Fruit fly (Drosophila melanogaster) whole organism, embryonic: Measurements from ENCODE around the gene P5CDh2.

Source experiments
- ATbp ChIP-seq: fragments of 200-800 bp; sonication (Bioruptor generic); optimal IDR thresholded peaks from 2 replicates; lab custom pipeline; 2017; ENCODE audit warnings: missing biosample characterization, mild to moderate bottlenecking, missing genetic modification characterization, missing genetic modification reagents
- Ada2b ChIP-seq: fragments of 200-800 bp; sonication (Bioruptor generic); IDR thresholded peaks from 2 replicates; pipeline ENCODE4 v1.3.6; 2022; ENCODE audit warnings: missing biosample characterization, missing genetic modification characterization
- Adf1 ChIP-seq: fragments of 200-800 bp; sonication (Bioruptor generic); IDR thresholded peaks from 2 replicates; pipeline ENCODE4 v1.3.6; 2022; ENCODE audit warnings: missing biosample characterization, missing genetic modification characterization
- Awh ChIP-seq: fragments of 200-800 bp; sonication (Bioruptor generic); IDR thresholded peaks from 2 replicates; pipeline ENCODE4, ENCODE4 v1.3.6; 2022; ENCODE audit warnings: missing biosample characterization, missing genetic modification characterization
- Blimp-1 ChIP-seq: fragments of 200-800 bp; sonication (Bioruptor generic); optimal IDR thresholded peaks from 3 replicates; lab custom pipeline; 2018; ENCODE audit warnings: missing biosample characterization, missing genetic modification characterization, mild to moderate bottlenecking, moderate library complexity, missing genetic modification reagents
- CG10147 ChIP-seq: fragments of 200-800 bp; sonication (Bioruptor generic); optimal IDR thresholded peaks from 2 replicates; lab custom pipeline; 2019; ENCODE audit warnings: missing biosample characterization, mild to moderate bottlenecking, missing genetic modification characterization, moderate library complexity
- CG10209 ChIP-seq: fragments of 200-800 bp; sonication (Bioruptor generic); optimal IDR thresholded peaks from 3 replicates; lab custom pipeline; 2017; ENCODE audit warnings: missing biosample characterization, mild to moderate bottlenecking, missing genetic modification characterization, missing genetic modification reagents
- CG12299 ChIP-seq: fragments of 200-800 bp; sonication (Bioruptor generic); optimal IDR thresholded peaks from 2 replicates; lab custom pipeline; 2018; ENCODE audit warnings: missing biosample characterization, mild to moderate bottlenecking, missing genetic modification characterization
- CG12942 ChIP-seq: fragments of 200-800 bp; sonication (Bioruptor generic); optimal IDR thresholded peaks from 3 replicates; lab custom pipeline; 2016; ENCODE audit warnings: missing biosample characterization, missing genetic modification characterization
- CG14667 ChIP-seq: fragments of 200-800 bp; sonication (Bioruptor generic); IDR thresholded peaks from 2 replicates; pipeline ENCODE4 v1.3.6; 2022; ENCODE audit warnings: missing biosample characterization, missing genetic modification characterization
- CG16863 ChIP-seq: fragments of 200-800 bp; sonication (Bioruptor generic); optimal IDR thresholded peaks from 3 replicates; lab custom pipeline; 2016; ENCODE audit warnings: missing biosample characterization, missing genetic modification characterization
- CG17612 ChIP-seq: fragments of 200-800 bp; sonication (Bioruptor generic); IDR thresholded peaks from 2 replicates; pipeline ENCODE4 v1.3.6; 2022; ENCODE audit warnings: missing biosample characterization, missing genetic modification characterization
- CG18011 ChIP-seq: fragments of 200-800 bp; sonication (Bioruptor generic); optimal IDR thresholded peaks from 2 replicates; lab custom pipeline; 2017; ENCODE audit warnings: missing biosample characterization, missing genetic modification characterization, mild to moderate bottlenecking, moderate library complexity, missing genotype
- CG2889 ChIP-seq: fragments of 200-800 bp; sonication (Bioruptor generic); IDR thresholded peaks from 3 replicates; pipeline ENCODE4 v1.3.6; 2022; ENCODE audit warnings: missing biosample characterization, missing genetic modification characterization
- CG31365 ChIP-seq: fragments of 200-800 bp; sonication (Bioruptor generic); optimal IDR thresholded peaks from 2 replicates; lab custom pipeline; 2018; ENCODE audit warnings: missing biosample characterization, mild to moderate bottlenecking, missing genetic modification characterization
- CG32767 ChIP-seq: fragments of 200-800 bp; sonication (Bioruptor generic); IDR thresholded peaks from 2 replicates; pipeline ENCODE4 v1.3.6; 2022; ENCODE audit warnings: missing biosample characterization, missing genetic modification characterization
- CG32772 ChIP-seq: fragments of 200-800 bp; sonication (Bioruptor generic); IDR thresholded peaks from 2 replicates; pipeline ENCODE4 v1.3.6; 2022; ENCODE audit warnings: missing biosample characterization, missing genetic modification characterization
- CG4854 ChIP-seq: fragments of 200-800 bp; sonication (Bioruptor generic); optimal IDR thresholded peaks from 2 replicates; lab custom pipeline; 2016; ENCODE audit warnings: missing biosample characterization, missing genetic modification characterization, inconsistent platforms
- CG6175 ChIP-seq: fragments of 200-800 bp; sonication (Bioruptor generic); IDR thresholded peaks from 3 replicates; pipeline ENCODE4 v1.3.6; 2022; ENCODE audit warnings: missing biosample characterization, missing genetic modification characterization
- CG7928 ChIP-seq: fragments of 200-800 bp; sonication (Bioruptor generic); optimal IDR thresholded peaks from 2 replicates; lab custom pipeline; 2017; ENCODE audit warnings: missing biosample characterization, mild to moderate bottlenecking, missing genetic modification characterization
- CG9727 ChIP-seq: fragments of 200-800 bp; sonication (Bioruptor generic); optimal IDR thresholded peaks from 3 replicates; lab custom pipeline; 2017; ENCODE audit warnings: missing biosample characterization, mild to moderate bottlenecking, missing genetic modification characterization
- D ChIP-seq, 2 experiments: fragments of 200-800 bp in 1 of 2; fragments of >200 bp in 1 of 2; sonication (Bioruptor generic) in 1 of 2; optimal IDR thresholded peaks; 2 replicates in 1 of 2; 3 replicates in 1 of 2; lab custom pipeline; 2017; ENCODE audit warnings: mild to moderate bottlenecking in 1 of 2, missing biosample characterization in 1 of 2, missing genetic modification characterization in 1 of 2, missing genetic modification reagents in 1 of 2
- H15 ChIP-seq: fragments of 200-800 bp; sonication (Bioruptor generic); IDR thresholded peaks from 3 replicates; pipeline ENCODE4 v1.3.6; 2022; ENCODE audit warnings: missing biosample characterization, missing genetic modification characterization
- HmgD ChIP-seq: fragments of 200-800 bp; sonication (Bioruptor generic); optimal IDR thresholded peaks from 3 replicates; lab custom pipeline; 2016; ENCODE audit warnings: missing biosample characterization, missing genetic modification characterization
- Hr51 ChIP-seq, 2 experiments: fragments of 200-800 bp; sonication (Bioruptor generic); optimal IDR thresholded peaks; 2 replicates in 1 of 2; 3 replicates in 1 of 2; lab custom pipeline; 2016 to 2018; ENCODE audit warnings: missing biosample characterization in 2 of 2, missing genetic modification characterization in 2 of 2, mild to moderate bottlenecking in 1 of 2, moderate library complexity in 1 of 2
- MBD-R2 ChIP-seq: fragments of 200-800 bp; sonication (Bioruptor generic); IDR thresholded peaks from 2 replicates; pipeline ENCODE4 v1.3.6; 2022; ENCODE audit warnings: missing biosample characterization, missing genetic modification characterization
- Neu2 ChIP-seq: fragments of 200-800 bp; sonication (Bioruptor generic); optimal IDR thresholded peaks from 3 replicates; lab custom pipeline; 2016; ENCODE audit warnings: missing biosample characterization, missing genetic modification characterization, borderline replicate concordance
- Opbp ChIP-seq: fragments of 200-800 bp; sonication (Bioruptor generic); IDR thresholded peaks from 3 replicates; pipeline ENCODE4 v1.3.6; 2022; ENCODE audit warnings: missing biosample characterization, missing genetic modification characterization; ENCODE audit not compliant: partially characterized antibody
- Optix ChIP-seq: fragments of 200-800 bp; sonication (Bioruptor generic); IDR thresholded peaks from 3 replicates; pipeline ENCODE4 v1.3.6; 2022; ENCODE audit warnings: missing biosample characterization, missing genetic modification characterization
- Side ChIP-seq: fragments of 200-800 bp; sonication (Bioruptor generic); optimal IDR thresholded peaks from 2 replicates; lab custom pipeline; 2016; ENCODE audit warnings: missing biosample characterization, missing genetic modification characterization
- Sin3A ChIP-seq: fragments of >200 bp; optimal IDR thresholded peaks from 2 replicates; lab custom pipeline; 2018
- Sry-β ChIP-seq: fragments of 200-800 bp; sonication (Bioruptor generic); optimal IDR thresholded peaks from 2 replicates; lab custom pipeline; 2018; ENCODE audit warnings: missing biosample characterization, mild to moderate bottlenecking, missing genetic modification characterization, moderate library complexity
- bowl ChIP-seq: fragments of 200-800 bp; sonication (Bioruptor generic); IDR thresholded peaks from 2 replicates; pipeline ENCODE4 v1.3.6; 2022; ENCODE audit warnings: missing biosample characterization, missing genetic modification characterization
- chn ChIP-seq: fragments of 200-800 bp; sonication (Bioruptor generic); optimal IDR thresholded peaks from 2 replicates; lab custom pipeline; 2016; ENCODE audit warnings: missing biosample characterization, missing genetic modification characterization
- cwo ChIP-seq: fragments of 200-800 bp; sonication (Bioruptor generic); optimal IDR thresholded peaks from 3 replicates; lab custom pipeline; 2017; ENCODE audit warnings: missing biosample characterization, missing genetic modification characterization, mild to moderate bottlenecking, moderate library complexity, missing genetic modification reagents
- da ChIP-seq: fragments of 200-800 bp; sonication (Bioruptor generic); optimal IDR thresholded peaks from 2 replicates; lab custom pipeline; 2016; ENCODE audit warnings: missing biosample characterization, missing genetic modification characterization
- ewg ChIP-seq: fragments of 200-800 bp; sonication (Bioruptor generic); optimal IDR thresholded peaks from 3 replicates; lab custom pipeline; 2017; ENCODE audit warnings: mild to moderate bottlenecking, missing biosample characterization, missing genetic modification reagents, missing genetic modification characterization
- fd3F ChIP-seq: fragments of 200-800 bp; sonication (Bioruptor generic); optimal IDR thresholded peaks from 2 replicates; lab custom pipeline; 2018; ENCODE audit warnings: missing biosample characterization, mild to moderate bottlenecking, missing genetic modification characterization, moderate library complexity
- hb ChIP-seq: fragments of 200-800 bp; sonication (Bioruptor generic); IDR thresholded peaks from 3 replicates; pipeline ENCODE4 v1.3.6; 2022; ENCODE audit warnings: missing biosample characterization, missing genetic modification characterization; ENCODE audit not compliant: partially characterized antibody
- her ChIP-seq: fragments of 200-800 bp; sonication (Bioruptor generic); optimal IDR thresholded peaks from 2 replicates; lab custom pipeline; 2016; ENCODE audit warnings: missing biosample characterization, missing genetic modification characterization
- kni ChIP-seq: fragments of 200-800 bp; sonication (Bioruptor generic); optimal IDR thresholded peaks from 3 replicates; lab custom pipeline; 2017; ENCODE audit warnings: mild to moderate bottlenecking, missing biosample characterization, missing genetic modification reagents, missing genetic modification characterization
- lola ChIP-seq, 3 experiments: fragments of >200 bp in 2 of 3; fragments of 200-800 bp in 1 of 3; sonication (Bioruptor generic) in 1 of 3; optimal IDR thresholded peaks; 2 replicates each; lab custom pipeline; 2017 to 2019; ENCODE audit warnings: missing biosample characterization in 3 of 3, missing genetic modification characterization in 3 of 3, mild to moderate bottlenecking in 1 of 3, moderate library complexity in 1 of 3
- tup ChIP-seq: fragments of 200-800 bp; sonication (Bioruptor generic); optimal IDR thresholded peaks from 2 replicates; lab custom pipeline; 2016; ENCODE audit warnings: missing biosample characterization, mild to moderate bottlenecking, missing genetic modification characterization, moderate library complexity
- unpg ChIP-seq: fragments of 200-800 bp; sonication (Bioruptor generic); optimal IDR thresholded peaks from 3 replicates; lab custom pipeline; 2018; ENCODE audit warnings: missing biosample characterization, mild to moderate bottlenecking, missing genetic modification characterization, moderate library complexity
- vvl ChIP-seq: fragments of 200-800 bp; sonication (Bioruptor generic); IDR thresholded peaks from 2 replicates; pipeline ENCODE4 v1.3.6; 2022; ENCODE audit warnings: missing biosample characterization, missing genetic modification characterization
- wor ChIP-seq: fragments of 200-800 bp; sonication (Bioruptor generic); IDR thresholded peaks from 2 replicates; pipeline ENCODE4 v1.3.6; 2022; ENCODE audit warnings: missing biosample characterization, missing genetic modification characterization
- zen ChIP-seq: fragments of 200-800 bp; sonication (Bioruptor generic); optimal IDR thresholded peaks from 3 replicates; lab custom pipeline; 2018; ENCODE audit warnings: missing biosample characterization, mild to moderate bottlenecking, missing genetic modification characterization, moderate library complexity

P5CDh2 gene

DNA sequence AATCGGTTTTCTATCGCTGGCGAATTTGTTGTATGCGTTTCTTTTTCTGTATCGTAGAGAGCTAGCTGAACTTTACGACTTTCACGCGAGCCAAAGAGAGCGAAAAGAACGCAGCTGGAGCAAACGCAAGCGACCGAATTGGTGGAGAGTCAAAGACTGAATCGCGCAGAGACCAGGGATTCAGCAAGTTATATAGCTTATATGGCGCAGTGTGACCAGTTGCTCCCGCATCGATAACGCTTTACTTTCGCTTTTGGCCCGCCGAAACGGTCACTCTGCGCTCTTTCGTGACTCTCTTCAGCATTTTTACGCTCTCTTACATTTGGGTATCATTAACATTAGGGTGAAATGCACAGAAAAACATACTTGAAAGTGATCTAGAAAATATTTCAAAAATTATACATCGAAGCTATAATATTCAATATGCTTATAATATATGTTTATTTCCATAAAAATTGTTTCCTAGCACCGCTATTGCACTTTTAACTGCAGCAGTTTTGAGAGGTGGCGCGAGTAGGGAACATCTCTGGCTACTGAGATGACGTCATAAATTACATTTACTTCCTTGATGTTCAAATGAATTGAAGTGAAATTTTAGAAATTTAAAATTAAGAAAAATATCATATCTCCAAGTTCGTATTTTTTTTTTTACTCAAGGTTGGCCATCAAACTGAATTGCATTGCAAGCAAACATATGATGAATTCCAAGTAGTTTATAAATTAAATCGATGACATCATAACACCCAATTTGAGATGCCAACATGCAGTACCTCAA lies 21.5 kb upstream of the P5CDh2 start, which contains the start of gene glec (continued):
- TF ChIP-seq Hr51 (GFP tag; optimal IDR thresholded peaks at IDR 0.05; lab: Kevin White, UChicago): peak in 1 of 2 experiments; percentile 58
- no peak for TF ChIP-seq CG32772 (GFP tag; lab: Robert Waterston, UW)
- TF ChIP-seq D (optimal IDR thresholded peaks at IDR 0.05; lab: Kevin White, UChicago): no peak
- TF ChIP-seq D (GFP tag; optimal IDR thresholded peaks at IDR 0.05; lab: Kevin White, UChicago): no peak
- TF ChIP-seq CG2889 (GFP tag; lab: Robert Waterston, UW): no peak
- TF ChIP-seq CG9727 (GFP tag; lab: Kevin White, UChicago): peak; percentile 1
- no peak for TF ChIP-seq CG14667
- TF ChIP-seq CG7928: peak; percentile 63
- peak; percentile 64 for TF ChIP-seq Side (GFP tag; lab: Kevin White, UChicago)
- peak; percentile 5 for TF ChIP-seq zen (tag; lab: Kevin White, UChicago)
- no peak for TF ChIP-seq fd3F (GFP tag; lab: Kevin White, UChicago)
- TF ChIP-seq cwo (GFP tag; lab: Kevin White, UChicago): no peak
- TF ChIP-seq CG16863 (GFP tag; lab: Kevin White, UChicago): no peak
- TF ChIP-seq HmgD (GFP tag; lab: Kevin White, UChicago): peak; percentile 77
- peak; percentile 61 for TF ChIP-seq her (GFP tag; lab: Kevin White, UChicago)
- TF ChIP-seq CG6175 (GFP tag; lab: Robert Waterston, UW): peak; percentile 6; the same call in 1 of the 3 replicates
- peak; percentile 6 for TF ChIP-seq ATbp (GFP tag; lab: Kevin White, UChicago)
- TF ChIP-seq hb (GFP tag; lab: Robert Waterston, UW): no peak
- peak; percentile 73 for TF ChIP-seq Opbp (GFP tag; lab: Robert Waterston, UW)
- TF ChIP-seq Sry-β (GFP tag; lab: Kevin White, UChicago): no peak
- TF ChIP-seq kni (GFP tag; lab: Kevin White, UChicago): peak; percentile 6
- no peak for TF ChIP-seq Neu2 (GFP tag; lab: Kevin White, UChicago)
- 0 out of 2 replicates have a peak, but pooled peaks have one; percentile 28 for TF ChIP-seq wor (GFP tag; lab: Robert Waterston, UW)
- TF ChIP-seq Blimp-1 (GFP tag; lab: Kevin White, UChicago): peak; percentile 99
- peak; percentile 60 for TF ChIP-seq vvl
- TF ChIP-seq CG12942: peak; percentile 16
- peak; percentile 52; the same call in 1 of the 2 replicates for TF ChIP-seq bowl (GFP tag; lab: Robert Waterston, UW)
- TF ChIP-seq Sin3A (lab: Kevin White, UChicago): no peak
- TF ChIP-seq CG32767 (GFP tag; lab: Robert Waterston, UW): no peak
- peak in 1 of 3 experiments; percentile 48 for TF ChIP-seq lola (GFP tag; optimal IDR thresholded peaks at IDR 0.05; lab: Kevin White, UChicago)
- no peak for TF ChIP-seq tup (GFP tag; lab: Kevin White, UChicago)
- 0 out of 2 replicates have a peak, but pooled peaks have one; percentile 4 for TF ChIP-seq Ada2b
- TF ChIP-seq MBD-R2 (GFP tag; lab: Robert Waterston, UW): 0 out of 2 replicates have a peak, but pooled peaks have one; percentile 18
- TF ChIP-seq chn (GFP tag; lab: Kevin White, UChicago): peak; percentile 8
- TF ChIP-seq CG10147: no peak
- no peak for TF ChIP-seq CG31365 (tag; lab: Kevin White, UChicago)
- TF ChIP-seq da (GFP tag; lab: Kevin White, UChicago): no peak
- no peak for TF ChIP-seq H15
- no peak for TF ChIP-seq unpg (GFP tag; lab: Kevin White, UChicago)
- no peak for TF ChIP-seq Optix
- peak; percentile 1 for TF ChIP-seq CG12299 (tag; lab: Kevin White, UChicago)
- TF ChIP-seq CG4854 (GFP tag; lab: Kevin White, UChicago): no peak
- no peak for TF ChIP-seq CG17612 (GFP tag; lab: Robert Waterston, UW)
- TF ChIP-seq CG10209 (GFP tag; lab: Kevin White, UChicago): no peak
- no peak for TF ChIP-seq CG18011 (GFP tag; lab: Kevin White, UChicago)
- TF ChIP-seq ewg (GFP tag; lab: Kevin White, UChicago): peak; percentile 5
- TF ChIP-seq Adf1 (GFP tag; lab: Robert Waterston, UW): peak; percentile 45; the same call in 1 of the 2 replicates
- TF ChIP-seq Awh: peak; percentile 5; the same call in 1 of the 2 replicates
